Fruit fly (Drosophila melanogaster) whole organism, wandering third instar larva: ENCODE data around the gene Dpy-30L1.

Source experiments
- Abd-B ChIP-seq: fragments of >200 bp; optimal IDR thresholded peaks from 2 replicates; lab custom pipeline; 2017; ENCODE audit warnings: missing biosample characterization, missing genetic modification characterization
- CrebA ChIP-seq: fragments of 200-800 bp; sonication (Bioruptor generic); optimal IDR thresholded peaks from 2 replicates; lab custom pipeline; 2016; ENCODE audit warnings: missing biosample characterization, mild to moderate bottlenecking, missing genetic modification characterization, borderline replicate concordance
- Dfd ChIP-seq: fragments of >200 bp; optimal IDR thresholded peaks from 2 replicates; lab custom pipeline; 2017; ENCODE audit warnings: missing biosample characterization, missing genetic modification characterization
- OdsH ChIP-seq: fragments of 200-800 bp; sonication (Bioruptor generic); optimal IDR thresholded peaks from 2 replicates; lab custom pipeline; 2016; ENCODE audit warnings: missing biosample characterization, mild to moderate bottlenecking, missing genetic modification characterization
- Rel ChIP-seq, 2 experiments: fragments of 200-800 bp; sonication (Bioruptor generic) in 1 of 2; optimal IDR thresholded peaks; 2 replicates in 1 of 2; 3 replicates in 1 of 2; lab custom pipeline; 2016 to 2019; ENCODE audit warnings: mild to moderate bottlenecking in 2 of 2, missing biosample characterization in 2 of 2, missing genetic modification characterization in 2 of 2, moderate library complexity in 1 of 2
- br ChIP-seq: fragments of 200-800 bp; sonication (Bioruptor generic); optimal IDR thresholded peaks from 2 replicates; lab custom pipeline; 2016; ENCODE audit warnings: missing biosample characterization, missing genetic modification characterization
- dmrt93B ChIP-seq: fragments of 200-800 bp; sonication (Bioruptor generic); optimal IDR thresholded peaks from 2 replicates; lab custom pipeline; 2018; ENCODE audit warnings: missing biosample characterization, mild to moderate bottlenecking, missing genetic modification characterization
- h ChIP-seq: fragments of 200-800 bp; sonication (Bioruptor generic); optimal IDR thresholded peaks from 3 replicates; lab custom pipeline; 2016; ENCODE audit warnings: missing biosample characterization, mild to moderate bottlenecking, missing genetic modification characterization
- jim ChIP-seq: fragments of 175-275, 200-325 bp; sonication (Bioruptor generic); optimal IDR thresholded peaks from 2 replicates; lab custom pipeline; 2016; ENCODE audit warnings: missing biosample characterization, mild to moderate bottlenecking, missing genetic modification characterization
- lola ChIP-seq: fragments of >200 bp; optimal IDR thresholded peaks from 2 replicates; lab custom pipeline; 2017; ENCODE audit warnings: missing biosample characterization, missing genetic modification characterization
- pan ChIP-seq: fragments of >200 bp; optimal IDR thresholded peaks from 2 replicates; lab custom pipeline; 2017
- psq ChIP-seq: fragments of 200-800 bp; sonication (Bioruptor generic); optimal IDR thresholded peaks from 3 replicates; lab custom pipeline; 2017; ENCODE audit warnings: missing biosample characterization, mild to moderate bottlenecking, missing genetic modification characterization, moderate library complexity
- sage ChIP-seq: fragments of 200-800 bp; sonication (Bioruptor generic); optimal IDR thresholded peaks from 2 replicates; lab custom pipeline; 2016; ENCODE audit warnings: missing biosample characterization, mild to moderate bottlenecking, missing genetic modification characterization
- usp ChIP-seq: fragments of >200 bp; optimal IDR thresholded peaks from 2 replicates; lab custom pipeline; 2017; ENCODE audit warnings: missing biosample characterization, missing genetic modification characterization

DNA sequence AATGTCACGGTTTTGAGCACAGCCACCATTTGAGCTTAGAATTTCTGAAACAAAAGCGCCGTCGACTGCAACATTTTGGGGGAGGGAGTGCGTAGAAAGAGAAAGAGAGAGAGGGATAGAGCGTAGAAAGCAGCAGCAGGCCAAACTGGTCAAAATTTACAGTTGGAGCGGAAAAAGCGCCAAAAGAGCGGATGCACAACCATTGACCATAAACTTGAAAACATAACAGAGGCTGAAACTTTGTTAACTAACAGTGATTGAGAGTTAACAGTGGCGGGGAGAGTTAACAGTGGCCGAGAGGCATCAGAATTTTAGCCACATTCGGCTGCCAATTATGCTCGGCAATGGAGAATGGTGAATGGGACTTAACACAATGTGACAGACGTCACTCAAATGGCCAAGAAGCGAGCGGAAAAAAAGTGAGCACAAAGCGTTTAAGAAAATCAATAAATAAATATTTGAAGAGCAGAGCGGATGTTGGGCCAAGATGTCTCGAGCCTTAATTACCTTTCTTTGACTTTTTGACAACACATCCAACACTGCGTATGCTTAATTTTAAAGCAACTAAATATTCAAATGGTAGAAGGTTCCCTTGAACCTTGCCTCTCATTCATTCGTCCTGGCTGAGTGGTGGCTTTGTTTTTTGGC is 24.7 kb downstream of the Dpy-30L1 start:
- no peak for TF ChIP-seq OdsH (GFP tag; lab: Kevin White, UChicago)
- no peak for TF ChIP-seq CrebA
- no peak for TF ChIP-seq Abd-B
- TF ChIP-seq h, result no peak
- TF ChIP-seq sage (GFP tag; lab: Kevin White, UChicago), result no peak
- TF ChIP-seq psq (GFP tag; lab: Kevin White, UChicago), result no peak
- no peak for TF ChIP-seq dmrt93B (GFP tag; lab: Kevin White, UChicago)
- TF ChIP-seq usp (GFP tag; lab: Kevin White, UChicago), result no peak
- TF ChIP-seq br (GFP tag; lab: Kevin White, UChicago), result no peak
- no peak for TF ChIP-seq Rel (GFP tag; optimal IDR thresholded peaks at IDR 0.05; lab: Kevin White, UChicago)
- TF ChIP-seq Rel (tag; optimal IDR thresholded peaks at IDR 0.05; lab: Kevin White, UChicago), result no peak
- TF ChIP-seq Dfd (GFP tag; lab: Kevin White, UChicago), result no peak
- TF ChIP-seq lola (GFP tag; lab: Kevin White, UChicago), result no peak
- no peak for TF ChIP-seq jim (GFP tag; lab: Kevin White, UChicago)
- no peak for TF ChIP-seq pan (lab: Kevin White, UChicago)
